Fruit fly (Drosophila melanogaster): ENCODE data around the gene Calx.
A peak's percentile ranks its signal among the peaks of the same experiment; 100 is the strongest.

The Calx gene

dm6 chr3R:20949749-20950676, 28.0 kb upstream of the Calx start (continued):
- no peak for TF ChIP-seq Trl (optimal IDR thresholded peaks at IDR 0.05)
- no peak for TF ChIP-seq Trl (GFP tag; optimal IDR thresholded peaks at IDR 0.05)
- TF ChIP-seq Lhr (GFP tag; optimal IDR thresholded peaks at IDR 0.05): no peak
- TF ChIP-seq CG7987 (GFP tag; optimal IDR thresholded peaks at IDR 0.05): no peak
- no peak for TF ChIP-seq CG7928 (GFP tag; optimal IDR thresholded peaks at IDR 0.05)
- TF ChIP-seq Hmr (GFP tag; optimal IDR thresholded peaks at IDR 0.05): peak; percentile 59
- TF ChIP-seq lab (GFP tag; optimal IDR thresholded peaks at IDR 0.05): peak; percentile 61
- TF ChIP-seq pan (optimal IDR thresholded peaks at IDR 0.05): no peak
- no peak for TF ChIP-seq pan (GFP tag; optimal IDR thresholded peaks at IDR 0.05 in 1 of 2, IDR thresholded peaks at IDR 0.05 in 1 of 2)
- no peak for TF ChIP-seq Atf-2 (GFP tag; optimal IDR thresholded peaks at IDR 0.05)
- no peak for TF ChIP-seq CG3847 (GFP tag; IDR thresholded peaks at IDR 0.05)
- TF ChIP-seq Vsx1 (GFP tag; optimal IDR thresholded peaks at IDR 0.05): no peak
- TF ChIP-seq CG6689 (GFP tag; IDR thresholded peaks at IDR 0.05): no peak
- TF ChIP-seq CG18764 (GFP tag; optimal IDR thresholded peaks at IDR 0.05): peak; percentile 1
- TF ChIP-seq CG1233 (GFP tag; optimal IDR thresholded peaks at IDR 0.05): peak; percentile 33
- no peak for TF ChIP-seq CG16815 (GFP tag; optimal IDR thresholded peaks at IDR 0.05)
- TF ChIP-seq Abd-B (GFP tag; optimal IDR thresholded peaks at IDR 0.05): no peak
- no peak for TF ChIP-seq CG1529 (GFP tag; optimal IDR thresholded peaks at IDR 0.05)
- no peak for TF ChIP-seq CG12744 (GFP tag; optimal IDR thresholded peaks at IDR 0.05)
- TF ChIP-seq CG8924 (tag; optimal IDR thresholded peaks at IDR 0.05): peak; percentile 55
- TF ChIP-seq MBD-R2 (GFP tag; IDR thresholded peaks at IDR 0.05): peak; percentile 26; the same call in 1 of the 2 replicates
- TF ChIP-seq eve (GFP tag; optimal IDR thresholded peaks at IDR 0.05): peak in 1 of 2 experiments; percentile 75
- no peak for TF ChIP-seq jigr1 (GFP tag; IDR thresholded peaks at IDR 0.05)
- TF ChIP-seq CG2129 (GFP tag; IDR thresholded peaks at IDR 0.05; ENCODE audit: partially characterized antibody): no peak
- TF ChIP-seq Jarid2 (GFP tag; optimal IDR thresholded peaks at IDR 0.05): no peak
- TF ChIP-seq gsb-n (tag; optimal IDR thresholded peaks at IDR 0.05): peak; percentile 36
- no peak for TF ChIP-seq CG10321 (GFP tag; IDR thresholded peaks at IDR 0.05)
- no peak for TF ChIP-seq Aef1 (GFP tag; IDR thresholded peaks at IDR 0.05)
- TF ChIP-seq CG11723 (GFP tag; optimal IDR thresholded peaks at IDR 0.05): no peak
- peak; percentile 56 for TF ChIP-seq CG3281 (GFP tag; optimal IDR thresholded peaks at IDR 0.05)
- TF ChIP-seq hth (optimal IDR thresholded peaks at IDR 0.05): no peak
- peak; percentile 70 for TF ChIP-seq Meics (GFP tag; optimal IDR thresholded peaks at IDR 0.05)
- no peak for TF ChIP-seq kni (GFP tag; optimal IDR thresholded peaks at IDR 0.05)
- no peak for TF ChIP-seq trem (tag; optimal IDR thresholded peaks at IDR 0.05)
- no peak for TF ChIP-seq H2.0 (GFP tag; IDR thresholded peaks at IDR 0.05)
- TF ChIP-seq Dad (GFP tag; optimal IDR thresholded peaks at IDR 0.05): no peak
- TF ChIP-seq klu (GFP tag; IDR thresholded peaks at IDR 0.05): no peak
- TF ChIP-seq CG12104 (GFP tag; optimal IDR thresholded peaks at IDR 0.05): no peak
- peak; percentile 36; the same call in 1 of the 3 replicates for TF ChIP-seq CG17361 (GFP tag; IDR thresholded peaks at IDR 0.05)
- peak; percentile 45 for TF ChIP-seq CG13296 (GFP tag; optimal IDR thresholded peaks at IDR 0.05)
- TF ChIP-seq Drgx (GFP tag; IDR thresholded peaks at IDR 0.05): no peak
- no peak for TF ChIP-seq Hey (tag; optimal IDR thresholded peaks at IDR 0.05)
- no peak for TF ChIP-seq aop (GFP tag; IDR thresholded peaks at IDR 0.05)
- no peak for TF ChIP-seq Six4 (GFP tag; optimal IDR thresholded peaks at IDR 0.05)
- TF ChIP-seq peb (GFP tag; IDR thresholded peaks at IDR 0.05): no peak
- peak; percentile 18 for TF ChIP-seq Ssrp (tag; optimal IDR thresholded peaks at IDR 0.05)
- no peak for TF ChIP-seq bigmax (GFP tag; optimal IDR thresholded peaks at IDR 0.05)
- TF ChIP-seq Lim3 (GFP tag; IDR thresholded peaks at IDR 0.05): no peak
- TF ChIP-seq danr (GFP tag; IDR thresholded peaks at IDR 0.05): no peak
- peak; percentile 9 for TF ChIP-seq CG10431 (GFP tag; optimal IDR thresholded peaks at IDR 0.05)
- TF ChIP-seq CG14050 (GFP tag; IDR thresholded peaks at IDR 0.05): no peak
